Worm (Caenorhabditis elegans): Measurements from ENCODE around the gene H23L24.1.

Gene H23L24.1

ce11 chrIV:8718153-8718552 lies at the start of gene H23L24.1:
H23L24.1 (plus strand) TSS chrIV:8718453.
- TF ChIP-seq bed-2 (GFP tag; IDR thresholded peaks at IDR 0.05) = no peak

- TF ChIP-seq hlh-12 (tag; optimal IDR thresholded peaks at IDR 0.05) (no peak), ztf-26 (tag; optimal IDR thresholded peaks at IDR 0.05) (no peak), hsf-1 (GFP tag; IDR thresholded peaks at IDR 0.05) (no peak), gei-17 (GFP tag; optimal IDR thresholded peaks at IDR 0.05) (no peak), attf-3 (GFP tag; conservative IDR thresholded peaks at IDR 0.05) (no peak), let-607 (tag; optimal IDR thresholded peaks at IDR 0.05) (no peak), D2030.7 (GFP tag; IDR thresholded peaks at IDR 0.05) (no peak), K12H6.12 (tag; optimal IDR thresholded peaks at IDR 0.05) (no peak), ceh-91 (GFP tag; IDR thresholded peaks at IDR 0.05) (no peak), athp-1 (tag; optimal IDR thresholded peaks at IDR 0.05) (no peak), egl-18 (GFP tag; IDR thresholded peaks at IDR 0.05) (no peak), chd-7 (tag; optimal IDR thresholded peaks at IDR 0.05) (no peak), aptf-2 (GFP tag; conservative IDR thresholded peaks at IDR 0.05) (no peak)
These were observed 49.6 kb upstream of the H23L24.1 start, which contains the start of gene cdh-5 for ce11 chrIV:8668635-8669034. cdh-5 (plus strand) TSS chrIV:8668935.

- TF ChIP-seq hmg-1.2 (GFP tag; IDR thresholded peaks at IDR 0.05) = no peak
- no peak for TF ChIP-seq hlh-12 (tag; optimal IDR thresholded peaks at IDR 0.05)
- TF ChIP-seq gei-17 (GFP tag; optimal IDR thresholded peaks at IDR 0.05) = no peak
- TF ChIP-seq tlf-1 (GFP tag; optimal IDR thresholded peaks at IDR 0.05) = no peak
- no peak for TF ChIP-seq cebp-2 (GFP tag; IDR thresholded peaks at IDR 0.05)
- TF ChIP-seq nhr-27 (tag; optimal IDR thresholded peaks at IDR 0.05) = no peak
These were observed 44.4 kb upstream of the H23L24.1 start for ce11 chrIV:8673733-8674375.

- no peak for TF ChIP-seq cebp-1 (GFP tag; IDR thresholded peaks at IDR 0.05)
- no peak for TF ChIP-seq cebp-1 (tag; optimal IDR thresholded peaks at IDR 0.05)
- TF ChIP-seq dpl-1 (GFP tag; optimal IDR thresholded peaks at IDR 0.05) = no peak
- TF ChIP-seq dpff-1 (tag; optimal IDR thresholded peaks at IDR 0.05) = no peak
- no peak for TF ChIP-seq tlf-1 (GFP tag; optimal IDR thresholded peaks at IDR 0.05)
- no peak for TF ChIP-seq rec-8 (tag; optimal IDR thresholded peaks at IDR 0.05)
- no peak for TF ChIP-seq ztf-18 (tag; optimal IDR thresholded peaks at IDR 0.05)
- no peak for TF ChIP-seq F10E7.11 (tag; optimal IDR thresholded peaks at IDR 0.05)
These were observed 41.0 kb upstream of the H23L24.1 start, which contains the start of gene F08B4.8 for ce11 chrIV:8677303-8677702. F08B4.8 (plus strand) TSS chrIV:8677603.

- TF ChIP-seq lin-54 (GFP tag; optimal IDR thresholded peaks at IDR 0.05) = no peak
- TF ChIP-seq Y53G8AR.9 (GFP tag; conservative IDR thresholded peaks at IDR 0.05) = no peak
- TF ChIP-seq madf-8 (GFP tag; conservative IDR thresholded peaks at IDR 0.05) = no peak
- no peak for TF ChIP-seq egl-18 (GFP tag; IDR thresholded peaks at IDR 0.05)
- TF ChIP-seq ztf-26 (tag; optimal IDR thresholded peaks at IDR 0.05) = no peak
- no peak for TF ChIP-seq tbx-9 (tag; optimal IDR thresholded peaks at IDR 0.05; ENCODE audit: borderline replicate concordance)
- no peak for TF ChIP-seq F37B4.10 (GFP tag; IDR thresholded peaks at IDR 0.05)
- TF ChIP-seq unc-130 (GFP tag; optimal IDR thresholded peaks at IDR 0.05) = no peak
- no peak for TF ChIP-seq ceh-27 (GFP tag; optimal IDR thresholded peaks at IDR 0.05)
- no peak for TF ChIP-seq fkh-3 (tag; optimal IDR thresholded peaks at IDR 0.05)
These were observed 39.0 kb upstream of the H23L24.1 start, which contains the start of gene nlp-60 for ce11 chrIV:8679225-8679624. nlp-60 (minus strand) TSS chrIV:8679325.

Data from whole organism, young adult.